Worm (Caenorhabditis elegans) whole organism, young adult: Measurements from ENCODE around the gene cpt-1.

Experiments
- B0261.1 ChIP-seq: sonication (generic microtip); optimal IDR thresholded peaks from 2 replicates; lab custom pipeline; 2016; ENCODE audit warnings: mild to moderate bottlenecking, missing genetic modification characterization, moderate library complexity, missing compliant biosample characterization
- C17E4.6 ChIP-seq: fragments of 200-800 bp; sonication (Bioruptor generic); IDR thresholded peaks from 2 replicates; pipeline ENCODE4 v1.3.6; 2022; ENCODE audit warnings: missing genetic modification reagents, missing genetic modification characterization, missing compliant biosample characterization
- F39B2.1 ChIP-seq: fragments of 200-800 bp; sonication (Bioruptor generic); IDR thresholded peaks from 2 replicates; pipeline ENCODE4 v1.3.6; 2022; ENCODE audit warnings: missing genetic modification reagents, missing genetic modification characterization, missing compliant biosample characterization
- F55B11.4 ChIP-seq: sonication (generic microtip); optimal IDR thresholded peaks from 2 replicates; lab custom pipeline; 2016; ENCODE audit warnings: missing compliant biosample characterization, missing genetic modification characterization, borderline replicate concordance; ENCODE audit not compliant: insufficient read depth
- F57A8.1 ChIP-seq: fragments of 200-800 bp; sonication (Bioruptor generic); optimal IDR thresholded peaks from 2 replicates; lab custom pipeline; 2018; ENCODE audit warnings: mild to moderate bottlenecking, missing genetic modification characterization, moderate library complexity, missing compliant biosample characterization
- Y56A3A.18 ChIP-seq: fragments of 200-800 bp; sonication (Bioruptor generic); IDR thresholded peaks from 2 replicates; pipeline ENCODE4 v1.3.6; 2022; ENCODE audit warnings: missing genetic modification reagents, missing genetic modification characterization, missing compliant biosample characterization
- Y95B8A.8 ChIP-seq: fragments of 200-800 bp; sonication (Bioruptor generic); IDR thresholded peaks from 2 replicates; pipeline ENCODE4 v1.3.6; 2022; ENCODE audit warnings: missing genetic modification reagents, missing genetic modification characterization, missing compliant biosample characterization
- akir-1 ChIP-seq: fragments of 200-800 bp; sonication (Bioruptor generic); optimal IDR thresholded peaks from 2 replicates; lab custom pipeline; 2018; ENCODE audit warnings: mild to moderate bottlenecking, missing genetic modification characterization, moderate library complexity, missing compliant biosample characterization
- aptf-2 ChIP-seq: fragments of 200-800 bp; sonication (Bioruptor generic); conservative IDR thresholded peaks from 2 replicates; pipeline ENCODE4 v1.3.6; 2022; ENCODE audit warnings: missing genetic modification reagents, missing genetic modification characterization, missing compliant biosample characterization
- attf-5 ChIP-seq: fragments of 200-800 bp; sonication (Bioruptor generic); optimal IDR thresholded peaks from 2 replicates; lab custom pipeline; 2018; ENCODE audit warnings: mild to moderate bottlenecking, missing genetic modification characterization, missing compliant biosample characterization
- attf-6 ChIP-seq: fragments of 200-800 bp; sonication (Bioruptor generic); IDR thresholded peaks from 2 replicates; pipeline ENCODE4 v1.3.6; 2022; ENCODE audit warnings: missing genetic modification reagents, missing genetic modification characterization, missing compliant biosample characterization
- bed-2 ChIP-seq: fragments of 200-800 bp; sonication (Bioruptor generic); IDR thresholded peaks from 2 replicates; pipeline ENCODE4 v1.3.6; 2022; ENCODE audit warnings: missing genetic modification reagents, missing genetic modification characterization, missing compliant biosample characterization
- cebp-1 ChIP-seq, 2 experiments: fragments of 200-800 bp in 1 of 2; sonication (Bioruptor generic) in 1 of 2; sonication (generic microtip) in 1 of 2; IDR thresholded peaks in 1 of 2; optimal IDR thresholded peaks in 1 of 2; 2 replicates each; pipeline versions ENCODE4 v1.3.6 to Lab custom; 2017 to 2022; ENCODE audit warnings: missing compliant biosample characterization in 2 of 2, missing genetic modification characterization in 2 of 2, mild to moderate bottlenecking in 1 of 2, missing genetic modification reagents in 1 of 2, moderate library complexity in 1 of 2
- ceh-91 ChIP-seq: fragments of 200-800 bp; sonication (Bioruptor generic); IDR thresholded peaks from 2 replicates; pipeline ENCODE4 v1.3.6; 2022; ENCODE audit warnings: missing genetic modification reagents, missing genetic modification characterization, missing compliant biosample characterization
- dox-1 ChIP-seq: fragments of 200-800 bp; sonication (Bioruptor generic); IDR thresholded peaks from 2 replicates; pipeline ENCODE4 v1.3.6; 2022; ENCODE audit warnings: missing genetic modification reagents, missing genetic modification characterization, missing compliant biosample characterization
- egl-44 ChIP-seq: fragments of 200-800 bp; sonication (Bioruptor generic); IDR thresholded peaks from 2 replicates; pipeline ENCODE4 v1.3.6; 2022; ENCODE audit warnings: missing genetic modification reagents, missing genetic modification characterization, missing compliant biosample characterization
- egrh-3 ChIP-seq: fragments of 200-800 bp; sonication (Bioruptor generic); IDR thresholded peaks from 2 replicates; pipeline ENCODE4 v1.3.6; 2022; ENCODE audit warnings: missing genetic modification reagents, missing genetic modification characterization, missing compliant biosample characterization
- ets-4 ChIP-seq: fragments of 200-800 bp; sonication (Bioruptor generic); optimal IDR thresholded peaks from 2 replicates; lab custom pipeline; 2018; ENCODE audit warnings: mild to moderate bottlenecking, missing genetic modification characterization, missing compliant biosample characterization
- him-1 ChIP-seq: sonication (generic microtip); optimal IDR thresholded peaks from 2 replicates; lab custom pipeline; 2016; ENCODE audit warnings: missing genotype, missing genetic modification reagents, missing genetic modification characterization, missing compliant biosample characterization
- hmg-1.2 ChIP-seq: fragments of 200-800 bp; sonication (Bioruptor generic); IDR thresholded peaks from 2 replicates; pipeline ENCODE4 v1.3.6; 2022; ENCODE audit warnings: missing genetic modification reagents, missing genetic modification characterization, missing compliant biosample characterization
- hmg-20 ChIP-seq: fragments of 200-800 bp; sonication (Bioruptor generic); IDR thresholded peaks from 2 replicates; pipeline ENCODE4 v1.3.6; 2022; ENCODE audit warnings: missing genetic modification reagents, missing genetic modification characterization, missing compliant biosample characterization
- hrde-1 ChIP-seq: sonication (generic microtip); optimal IDR thresholded peaks from 2 replicates; lab custom pipeline; 2016; ENCODE audit warnings: missing genetic modification characterization, mild to moderate bottlenecking, missing compliant biosample characterization, moderate library complexity, missing genotype, missing genetic modification reagents, borderline replicate concordance
- hsf-1 ChIP-seq: fragments of 200-800 bp; sonication (Bioruptor generic); IDR thresholded peaks from 2 replicates; pipeline ENCODE4 v1.3.6; 2022; ENCODE audit warnings: missing genetic modification reagents, missing genetic modification characterization, missing compliant biosample characterization
- lin-26 ChIP-seq: fragments of 200-800 bp; sonication (Bioruptor generic); IDR thresholded peaks from 2 replicates; pipeline ENCODE4 v1.3.6; 2022; ENCODE audit warnings: missing genetic modification reagents, missing genetic modification characterization, missing compliant biosample characterization
- lin-35 ChIP-seq, 3 experiments: fragments of 150-350 bp in 2 of 3; sonication (generic microtip) in 1 of 3; optimal IDR thresholded peaks; 2 replicates each; lab custom pipeline; 2014 to 2018; ENCODE audit warnings: missing biosample characterization in 3 of 3, missing genetic modification characterization in 3 of 3, missing genetic modification reagents in 3 of 3
- lin-40 ChIP-seq: sonication (generic microtip); optimal IDR thresholded peaks from 2 replicates; lab custom pipeline; 2016; ENCODE audit warnings: missing genetic modification characterization, mild to moderate bottlenecking, missing compliant biosample characterization, missing genotype, missing genetic modification reagents
- lir-1 ChIP-seq: fragments of 200-800 bp; sonication (Bioruptor generic); conservative IDR thresholded peaks from 2 replicates; pipeline ENCODE4 v1.3.6; 2022; ENCODE audit warnings: missing genetic modification reagents, missing genetic modification characterization, missing compliant biosample characterization
- lsl-1 ChIP-seq: fragments of 200-800 bp; sonication (Bioruptor generic); optimal IDR thresholded peaks from 2 replicates; lab custom pipeline; 2018; ENCODE audit warnings: mild to moderate bottlenecking, missing genetic modification characterization, moderate library complexity, missing compliant biosample characterization
- lsy-27 ChIP-seq: sonication (generic microtip); optimal IDR thresholded peaks from 2 replicates; lab custom pipeline; 2017; ENCODE audit warnings: missing genetic modification characterization, mild to moderate bottlenecking, missing compliant biosample characterization, antibody characterized with exemption, missing genotype, borderline replicate concordance; ENCODE audit not compliant: insufficient read depth
- madf-3 ChIP-seq: fragments of 200-800 bp; sonication (Bioruptor generic); IDR thresholded peaks from 2 replicates; pipeline ENCODE4 v1.3.6; 2022; ENCODE audit warnings: missing genetic modification reagents, missing genetic modification characterization, missing compliant biosample characterization
- madf-6 ChIP-seq: fragments of 200-800 bp; sonication (Bioruptor generic); IDR thresholded peaks from 2 replicates; pipeline ENCODE4 v1.3.6; 2022; ENCODE audit warnings: missing genetic modification reagents, missing genetic modification characterization, missing compliant biosample characterization
- nfyb-1 ChIP-seq: fragments of 200-800 bp; sonication (Bioruptor generic); IDR thresholded peaks from 2 replicates; pipeline ENCODE4 v1.3.6; 2022; ENCODE audit warnings: missing genetic modification reagents, missing genetic modification characterization, missing compliant biosample characterization
- pbrm-1 ChIP-seq: fragments of 200-800 bp; sonication (Bioruptor generic); IDR thresholded peaks from 2 replicates; pipeline ENCODE4 v1.3.6; 2022; ENCODE audit warnings: missing genetic modification reagents, missing genetic modification characterization, missing compliant biosample characterization
- pha-4 ChIP-seq: fragments of 150-350 bp; sonication (generic microtip); optimal IDR thresholded peaks from 2 replicates; lab custom pipeline; 2014; ENCODE audit warnings: missing biosample characterization, missing genetic modification reagents, missing genetic modification characterization
- rcor-1 ChIP-seq: fragments of 200-800 bp; sonication (Bioruptor generic); IDR thresholded peaks from 2 replicates; pipeline ENCODE4 v1.3.6; 2022; ENCODE audit warnings: missing genetic modification reagents, missing genetic modification characterization, missing compliant biosample characterization
- sea-2 ChIP-seq: fragments of 200-800 bp; sonication (Bioruptor generic); IDR thresholded peaks from 2 replicates; pipeline ENCODE4 v1.3.6; 2022; ENCODE audit warnings: missing genetic modification characterization, missing compliant biosample characterization
- snpc-1.1 ChIP-seq: sonication (generic microtip); optimal IDR thresholded peaks from 2 replicates; lab custom pipeline; 2017; ENCODE audit warnings: missing genetic modification characterization, mild to moderate bottlenecking, missing compliant biosample characterization, antibody characterized with exemption, moderate library complexity, missing genotype, missing genetic modification reagents; ENCODE audit not compliant: insufficient read depth
- snpc-1.3 ChIP-seq: sonication (generic microtip); optimal IDR thresholded peaks from 2 replicates; lab custom pipeline; 2017; ENCODE audit warnings: missing genetic modification characterization, mild to moderate bottlenecking, missing compliant biosample characterization, antibody characterized with exemption, moderate library complexity, missing genotype, missing genetic modification reagents; ENCODE audit not compliant: insufficient read depth
- snpc-4 ChIP-seq, 5 experiments: fragments of 150-350 bp in 1 of 5; sonication (generic microtip) in 4 of 5; optimal IDR thresholded peaks; 2 replicates each; lab custom pipeline; 2014 to 2018; ENCODE audit warnings: missing genetic modification characterization in 5 of 5, missing biosample characterization in 3 of 5, antibody characterized with exemption in 2 of 5, mild to moderate bottlenecking in 2 of 5, missing compliant biosample characterization in 2 of 5, missing genotype in 2 of 5, moderate library complexity in 2 of 5, missing genetic modification reagents in 1 of 5
- tlf-1 ChIP-seq: fragments of 200-800 bp; sonication (Bioruptor generic); optimal IDR thresholded peaks from 2 replicates; lab custom pipeline; 2018; ENCODE audit warnings: mild to moderate bottlenecking, missing genetic modification characterization, missing compliant biosample characterization
- unc-130 ChIP-seq: sonication (generic microtip); optimal IDR thresholded peaks from 2 replicates; lab custom pipeline; 2016; ENCODE audit warnings: missing genetic modification reagents, missing genetic modification characterization, missing compliant biosample characterization
- xnd-1 ChIP-seq: sonication (generic microtip); optimal IDR thresholded peaks from 2 replicates; lab custom pipeline; 2016; ENCODE audit warnings: missing genotype, missing genetic modification reagents, missing genetic modification characterization, missing compliant biosample characterization
- ztf-25 ChIP-seq: fragments of 200-800 bp; sonication (Bioruptor generic); IDR thresholded peaks from 2 replicates; pipeline ENCODE4 v1.3.6; 2022; ENCODE audit warnings: missing genetic modification reagents, missing genetic modification characterization, missing compliant biosample characterization
- ztf-28 ChIP-seq: fragments of 200-800 bp; sonication (Bioruptor generic); IDR thresholded peaks from 2 replicates; pipeline ENCODE4 v1.3.6; 2022; ENCODE audit warnings: missing genetic modification reagents, missing genetic modification characterization, missing compliant biosample characterization
- ztf-3 ChIP-seq: fragments of 200-800 bp; sonication (Bioruptor generic); optimal IDR thresholded peaks from 2 replicates; lab custom pipeline; 2018; ENCODE audit warnings: mild to moderate bottlenecking, missing genetic modification characterization, missing compliant biosample characterization

The cpt-1 gene

DNA sequence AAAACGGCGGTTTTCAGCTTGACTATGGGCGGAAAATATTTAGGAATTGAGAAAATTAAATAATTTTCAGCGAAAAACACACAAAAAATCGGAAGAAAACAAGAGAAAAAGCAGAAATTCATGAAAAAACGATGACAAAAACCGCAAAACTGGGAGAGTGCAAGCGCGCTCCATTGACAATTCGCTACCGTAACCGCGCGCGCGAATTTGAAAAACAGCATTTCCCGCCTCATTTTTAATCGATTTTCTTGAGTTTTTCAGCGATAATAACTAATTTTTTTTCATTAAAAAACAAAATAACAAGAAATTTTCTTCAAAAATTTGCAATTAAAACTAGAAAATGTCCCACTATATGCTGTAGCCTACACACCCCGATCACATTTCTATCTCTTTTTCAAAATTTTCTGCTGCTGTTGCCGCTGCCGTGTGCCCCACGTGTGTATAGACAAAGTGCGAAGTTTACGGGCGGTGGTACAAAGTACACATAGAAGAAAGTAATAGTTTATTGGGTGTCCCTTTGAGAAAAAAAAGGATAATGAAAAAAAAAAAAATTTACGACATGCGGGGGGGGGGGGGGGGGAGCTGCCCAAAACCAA is 3.8 kb upstream of the cpt-1 start:
- TF ChIP-seq hmg-1.2 (GFP tag; lab: Robert Waterston, UW) (peak; percentile 54), snpc-1.3 (tag; lab: Kevin White, UChicago) (peak; percentile 50), hsf-1 (GFP tag; lab: Robert Waterston, UW) (peak; percentile 79), madf-3 (GFP tag; lab: Robert Waterston, UW) (0 out of 2 replicates have a peak, but pooled peaks have one; percentile 57), egrh-3 (GFP tag; lab: Robert Waterston, UW) (no peak), ets-4 (GFP tag; lab: Kevin White, UChicago) (no peak), ztf-3 (no peak), F39B2.1 (GFP tag; lab: Robert Waterston, UW) (no peak), lir-1 (GFP tag; lab: Robert Waterston, UW) (no peak), Y56A3A.18 (no peak), ceh-91 (GFP tag; lab: Robert Waterston, UW) (peak; percentile 89), egl-44 (GFP tag; lab: Robert Waterston, UW) (no peak), snpc-4 (GFP tag; optimal IDR thresholded peaks at IDR 0.05; lab: Kevin White, UChicago) (no peak), snpc-4 (tag; optimal IDR thresholded peaks at IDR 0.05; lab: Kevin White, UChicago) (peak in 2 of 4 experiments; percentile 32 to 47), cebp-1 (GFP tag; IDR thresholded peaks at IDR 0.05; lab: Robert Waterston, UW) (no peak), cebp-1 (tag; optimal IDR thresholded peaks at IDR 0.05; lab: Kevin White, UChicago) (peak; percentile 36), xnd-1 (peak; percentile 90), unc-130 (GFP tag; lab: Kevin White, UChicago) (peak; percentile 38), Y95B8A.8 (0 out of 2 replicates have a peak, but pooled peaks have one; percentile 4), lin-26 (no peak), lsy-27 (tag; lab: Kevin White, UChicago) (no peak), sea-2 (GFP tag; lab: Robert Waterston, UW) (no peak), akir-1 (GFP tag; lab: Kevin White, UChicago) (no peak), F57A8.1 (GFP tag; lab: Kevin White, UChicago) (no peak), pha-4 (tag; lab: Kevin White, UChicago) (no peak), ztf-25 (GFP tag; lab: Robert Waterston, UW) (no peak), lsl-1 (GFP tag; lab: Kevin White, UChicago) (peak; percentile 97), tlf-1 (GFP tag; lab: Kevin White, UChicago) (peak; percentile 38), aptf-2 (GFP tag; lab: Robert Waterston, UW) (no peak), C17E4.6 (GFP tag; lab: Robert Waterston, UW) (0 out of 2 replicates have a peak, but pooled peaks have one; percentile 33), B0261.1 (tag; lab: Kevin White, UChicago) (no peak), attf-5 (GFP tag; lab: Kevin White, UChicago) (peak; percentile 14), rcor-1 (GFP tag; lab: Robert Waterston, UW) (peak; percentile 81), attf-6 (GFP tag; lab: Robert Waterston, UW) (no peak), hrde-1 (tag; lab: Kevin White, UChicago) (peak; percentile 56), hmg-20 (GFP tag; lab: Robert Waterston, UW) (no peak), F55B11.4 (tag; lab: Kevin White, UChicago) (no peak), ztf-28 (GFP tag; lab: Robert Waterston, UW) (peak; percentile 79; the same call in 1 of the 2 replicates), snpc-1.1 (tag; lab: Kevin White, UChicago) (peak; percentile 52), him-1 (tag; lab: Kevin White, UChicago) (peak; percentile 66), dox-1 (peak; percentile 71), lin-35 (GFP tag; optimal IDR thresholded peaks at IDR 0.05; lab: Kevin White, UChicago) (peak; percentile 26 to 68 (median 49)), nfyb-1 (GFP tag; lab: Robert Waterston, UW) (peak; percentile 62; the same call in 1 of the 2 replicates), madf-6 (peak; percentile 97), bed-2 (no peak), lin-40 (tag; lab: Kevin White, UChicago) (peak; percentile 7), pbrm-1 (GFP tag; lab: Robert Waterston, UW) (peak; percentile 44)
